Worm (Caenorhabditis elegans) whole organism, mixed stage, embryonic: ENCODE data around the gene K09B11.4.

Experiments used
- bed-3 ChIP-seq: fragments of 200-800 bp; sonication (Bioruptor generic); optimal IDR thresholded peaks from 3 replicates; lab custom pipeline; 2018; ENCODE audit warnings: mild to moderate bottlenecking, missing genetic modification characterization, moderate library complexity, missing compliant biosample characterization
- ceh-39 ChIP-seq: fragments of 150-350 bp; optimal IDR thresholded peaks from 2 replicates; lab custom pipeline; 2014; ENCODE audit warnings: missing biosample characterization, missing genetic modification characterization
- ceh-43 ChIP-seq: fragments of 200-800 bp; sonication (Bioruptor generic); optimal IDR thresholded peaks from 2 replicates; lab custom pipeline; 2018; ENCODE audit warnings: mild to moderate bottlenecking, missing genetic modification characterization, moderate library complexity, missing compliant biosample characterization
- ces-1 ChIP-seq: fragments of 150-350 bp; optimal IDR thresholded peaks from 2 replicates; lab custom pipeline; 2014; ENCODE audit warnings: missing biosample characterization, missing genetic modification reagents, missing genetic modification characterization
- cnd-1 ChIP-seq: fragments of 200-800 bp; sonication (Bioruptor generic); optimal IDR thresholded peaks from 2 replicates; lab custom pipeline; 2018; ENCODE audit warnings: mild to moderate bottlenecking, missing genetic modification characterization, missing compliant biosample characterization
- drap-1 ChIP-seq: fragments of 200-800 bp; sonication (Bioruptor generic); optimal IDR thresholded peaks from 3 replicates; lab custom pipeline; 2018; ENCODE audit warnings: mild to moderate bottlenecking, missing genetic modification characterization, missing compliant biosample characterization
- elt-3 ChIP-seq: fragments of 150-350 bp; optimal IDR thresholded peaks from 2 replicates; lab custom pipeline; 2014; ENCODE audit warnings: missing biosample characterization, missing genetic modification characterization
- flh-1 ChIP-seq: fragments of 200-800 bp; sonication (Bioruptor generic); optimal IDR thresholded peaks from 2 replicates; lab custom pipeline; 2018; ENCODE audit warnings: mild to moderate bottlenecking, missing genetic modification characterization, moderate library complexity, missing compliant biosample characterization
- ham-2 ChIP-seq: fragments of 200-800 bp; sonication (Bioruptor generic); optimal IDR thresholded peaks from 2 replicates; lab custom pipeline; 2018; ENCODE audit warnings: mild to moderate bottlenecking, missing genetic modification characterization, missing compliant biosample characterization
- hlh-1 ChIP-seq: fragments of 150-350 bp; optimal IDR thresholded peaks from 2 replicates; lab custom pipeline; 2014; ENCODE audit warnings: missing biosample characterization, missing genetic modification reagents, missing genetic modification characterization
- lin-13 ChIP-seq: fragments of 150-350 bp; optimal IDR thresholded peaks from 2 replicates; lab custom pipeline; 2014; ENCODE audit warnings: missing biosample characterization, missing genetic modification characterization
- lin-32 ChIP-seq: fragments of 200-800 bp; sonication (Bioruptor generic); optimal IDR thresholded peaks from 2 replicates; lab custom pipeline; 2018; ENCODE audit warnings: mild to moderate bottlenecking, missing genetic modification characterization, missing compliant biosample characterization
- mab-5 ChIP-seq: fragments of 150-350 bp; optimal IDR thresholded peaks from 2 replicates; lab custom pipeline; 2014; ENCODE audit warnings: missing biosample characterization, missing genetic modification characterization
- nhr-12 ChIP-seq: fragments of 150-350 bp; optimal IDR thresholded peaks from 2 replicates; lab custom pipeline; 2014; ENCODE audit warnings: missing biosample characterization, missing genetic modification characterization
- nhr-2 ChIP-seq: fragments of 150-350 bp; optimal IDR thresholded peaks from 2 replicates; lab custom pipeline; 2014; ENCODE audit warnings: missing biosample characterization, missing genetic modification characterization
- nhr-28 ChIP-seq: fragments of 150-350 bp; optimal IDR thresholded peaks from 2 replicates; lab custom pipeline; 2014; ENCODE audit warnings: missing biosample characterization, missing genetic modification characterization
- sem-2 ChIP-seq: fragments of 200-800 bp; sonication (Bioruptor generic); optimal IDR thresholded peaks from 2 replicates; lab custom pipeline; 2018; ENCODE audit warnings: mild to moderate bottlenecking, missing genetic modification characterization, missing compliant biosample characterization
- snpc-4 ChIP-seq: fragments of 150-350 bp; optimal IDR thresholded peaks from 2 replicates; lab custom pipeline; 2014; ENCODE audit warnings: missing biosample characterization, missing genetic modification characterization
- sptf-1 ChIP-seq: sonication (generic microtip); optimal IDR thresholded peaks from 2 replicates; lab custom pipeline; 2017; ENCODE audit warnings: mild to moderate bottlenecking, missing genetic modification characterization, moderate library complexity, missing compliant biosample characterization
- unc-120 ChIP-seq: sonication (generic microtip); optimal IDR thresholded peaks from 2 replicates; lab custom pipeline; 2017; ENCODE audit warnings: missing genetic modification characterization, missing compliant biosample characterization; ENCODE audit not compliant: poor library complexity, severe bottlenecking
- unc-39 ChIP-seq: fragments of 150-350 bp; optimal IDR thresholded peaks from 2 replicates; lab custom pipeline; 2014; ENCODE audit warnings: missing biosample characterization, missing genetic modification characterization
- unc-62 ChIP-seq: fragments of 150-350 bp; optimal IDR thresholded peaks from 2 replicates; lab custom pipeline; 2014; ENCODE audit warnings: missing biosample characterization, missing genetic modification reagents, missing genetic modification characterization
- zip-8 ChIP-seq: fragments of 150-350 bp; optimal IDR thresholded peaks from 2 replicates; lab custom pipeline; 2014; ENCODE audit warnings: missing biosample characterization, missing genetic modification characterization

The K09B11.4 gene

ce11 chrIV:13458237-13458636 lies 28.9 kb downstream of the K09B11.4 start:
- TF ChIP-seq flh-1 (GFP tag; lab: Kevin White, UChicago) (no peak), nhr-2 (no peak), cnd-1 (tag; lab: Kevin White, UChicago) (no peak), bed-3 (GFP tag; lab: Kevin White, UChicago) (no peak), elt-3 (tag; lab: Kevin White, UChicago) (no peak), mab-5 (tag; lab: Kevin White, UChicago) (no peak), unc-120 (tag; lab: Kevin White, UChicago) (no peak), lin-13 (no peak), unc-62 (GFP tag; lab: Kevin White, UChicago) (no peak), ces-1 (no peak), lin-32 (no peak), nhr-12 (no peak), sem-2 (GFP tag; lab: Kevin White, UChicago) (no peak), unc-39 (no peak), zip-8 (tag; lab: Kevin White, UChicago) (no peak)

ce11 chrIV:13460876-13461275 lies 31.5 kb downstream of the K09B11.4 start, which contains the start of gene Y38H8A.12:
Y38H8A.12 (minus strand) TSS chrIV:13460976.
- TF ChIP-seq lin-32 (no peak), drap-1 (GFP tag; lab: Kevin White, UChicago) (no peak), ceh-43 (GFP tag; lab: Kevin White, UChicago) (no peak), ces-1 (no peak), flh-1 (GFP tag; lab: Kevin White, UChicago) (no peak), ham-2 (no peak), hlh-1 (tag; lab: Kevin White, UChicago) (no peak)

ce11 chrIV:13465797-13466196 lies 36.5 kb downstream of the K09B11.4 start, which contains the start of gene fezf-1:
fezf-1 (plus strand) TSS chrIV:13466097.
- TF ChIP-seq unc-39 (no peak), bed-3 (GFP tag; lab: Kevin White, UChicago) (no peak)

- TF ChIP-seq sem-2 (GFP tag; lab: Kevin White, UChicago) (no peak), mab-5 (tag; lab: Kevin White, UChicago) (no peak), ceh-43 (GFP tag; lab: Kevin White, UChicago) (no peak)
These were observed 42.7 kb downstream of the K09B11.4 start, which contains the start of the genes ttbk-8.1 and Y38H8A.4 for ce11 chrIV:13472011-13472410. ttbk-8.1 (plus strand) TSS chrIV:13472311. Y38H8A.4 (minus strand) TSS chrIV:13472376.

- TF ChIP-seq drap-1 (GFP tag; lab: Kevin White, UChicago) (no peak), lin-32 (no peak), unc-62 (GFP tag; lab: Kevin White, UChicago) (no peak), sptf-1 (tag; lab: Kevin White, UChicago) (no peak), nhr-28 (tag; lab: Kevin White, UChicago) (no peak), zip-8 (tag; lab: Kevin White, UChicago) (no peak), lin-13 (no peak), ham-2 (no peak), unc-120 (tag; lab: Kevin White, UChicago) (no peak), snpc-4 (tag; lab: Kevin White, UChicago) (no peak), nhr-12 (no peak), ceh-39 (tag; lab: Kevin White, UChicago) (no peak)
These were observed 44.8 kb downstream of the K09B11.4 start, which contains the start of gene Y38H8A.2 for ce11 chrIV:13474132-13474531. Y38H8A.2 (plus strand) TSS chrIV:13474432.
